Worm (Caenorhabditis elegans) whole organism, L4/young adult: ENCODE data around the gene F15E6.4.

Experiments
- W03F9.2 ChIP-seq: fragments of 150-350 bp; optimal IDR thresholded peaks from 2 replicates; lab custom pipeline; 2014; ENCODE audit warnings: missing biosample characterization, missing genetic modification characterization
- dao-5 ChIP-seq: sonication (generic microtip); optimal IDR thresholded peaks from 2 replicates; lab custom pipeline; 2016; ENCODE audit warnings: missing genotype, missing genetic modification characterization, moderate library complexity, missing compliant biosample characterization
- him-1 ChIP-seq: sonication (generic microtip); optimal IDR thresholded peaks from 2 replicates; lab custom pipeline; 2016; ENCODE audit warnings: missing genotype, missing genetic modification reagents, missing genetic modification characterization, missing compliant biosample characterization

Gene F15E6.4

DNA sequence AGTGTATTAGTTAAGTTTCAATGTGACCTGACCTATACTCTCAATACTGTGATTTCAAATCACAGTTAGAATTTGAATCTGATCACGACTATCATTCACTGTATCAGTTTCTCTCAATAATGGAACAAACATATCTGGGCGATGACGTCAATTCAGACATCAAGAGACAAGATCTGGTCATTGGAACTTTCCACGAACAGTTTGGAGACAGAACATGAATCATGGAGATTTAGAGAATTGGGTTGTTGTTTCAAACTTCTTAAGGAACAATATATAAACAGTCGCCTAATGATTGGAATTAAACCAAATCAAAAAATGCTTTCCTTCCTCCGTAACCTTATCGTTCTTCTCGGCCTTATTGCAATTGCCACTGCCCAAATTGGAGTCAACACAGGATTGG, at the start of gene F15E6.4:
TSS of gene F15E6.4 (plus strand) at position 301 of the 400 bp plus-strand sequence.
- TF ChIP-seq him-1 (tag; lab: Kevin White, UChicago), result no peak
- no peak for TF ChIP-seq dao-5
- no peak for TF ChIP-seq W03F9.2 (tag; lab: Kevin White, UChicago)

ce11 chrIV:4243830-4244406, 47.4 kb upstream of the F15E6.4 start:
- TF ChIP-seq him-1 (tag; lab: Kevin White, UChicago), result no peak
- TF ChIP-seq dao-5, result no peak
- TF ChIP-seq W03F9.2 (tag; lab: Kevin White, UChicago), result no peak

ce11 chrIV:4244510-4244909, 46.8 kb upstream of the F15E6.4 start, which contains the start of gene col-34:
TSS of gene col-34 (minus strand) at chrIV:4244610.
- TF ChIP-seq him-1 (tag; lab: Kevin White, UChicago), result no peak
- TF ChIP-seq W03F9.2 (tag; lab: Kevin White, UChicago), result no peak
- TF ChIP-seq dao-5, result no peak

DNA sequence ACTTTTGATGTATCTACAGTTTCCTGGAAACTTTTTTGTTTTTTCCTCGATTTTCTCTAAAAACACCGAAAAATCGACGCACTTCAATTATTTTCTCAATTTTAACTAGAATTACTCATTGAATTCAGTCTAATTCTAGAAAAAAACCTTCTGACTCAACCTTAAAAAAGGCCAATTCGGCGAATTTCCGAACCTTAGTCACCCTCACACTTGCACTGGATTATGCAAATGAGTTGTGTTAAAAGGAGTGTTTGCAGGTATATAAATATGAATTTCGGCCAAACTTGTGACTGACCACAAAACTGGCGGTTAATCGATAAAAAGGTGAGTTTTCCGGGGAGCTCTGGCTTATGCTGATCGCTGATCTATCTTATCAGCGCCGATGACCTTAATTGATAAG, 44.8 kb upstream of the F15E6.4 start, which contains the start of gene ttr-20:
TSS of gene ttr-20 (plus strand) at position 301 of the 400 bp plus-strand sequence.
- no peak for TF ChIP-seq dao-5
- TF ChIP-seq W03F9.2 (tag; lab: Kevin White, UChicago), result no peak
- no peak for TF ChIP-seq him-1 (tag; lab: Kevin White, UChicago)

DNA sequence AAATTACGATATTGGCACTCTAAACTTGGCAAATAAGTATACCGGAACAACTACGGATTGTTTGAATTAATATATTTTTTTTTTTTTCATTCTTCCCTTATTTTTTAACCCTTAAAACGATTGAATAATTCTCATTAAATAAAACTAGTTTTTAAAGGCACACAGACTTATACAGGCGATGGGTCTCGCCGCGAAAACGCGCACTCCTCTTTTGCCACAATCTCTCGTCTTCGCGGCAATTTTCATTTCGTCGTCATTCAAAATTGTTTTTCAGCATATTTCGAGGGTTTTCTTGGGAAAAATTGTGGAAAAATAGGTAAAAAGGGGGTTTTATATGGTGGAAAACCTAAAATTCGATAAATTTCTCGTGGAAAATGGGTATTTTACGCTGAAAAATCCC, 43.9 kb upstream of the F15E6.4 start:
- no peak for TF ChIP-seq W03F9.2 (tag; lab: Kevin White, UChicago)
- no peak for TF ChIP-seq dao-5
- no peak for TF ChIP-seq him-1 (tag; lab: Kevin White, UChicago)

- TF ChIP-seq W03F9.2 (tag; lab: Kevin White, UChicago) (no peak), dao-5 (no peak), him-1 (tag; lab: Kevin White, UChicago) (no peak)
Measured at ce11 chrIV:4247770-4248169, 43.5 kb upstream of the F15E6.4 start, which contains the start of gene ama-1. TSS of gene ama-1 (plus strand) at chrIV:4248070.

DNA sequence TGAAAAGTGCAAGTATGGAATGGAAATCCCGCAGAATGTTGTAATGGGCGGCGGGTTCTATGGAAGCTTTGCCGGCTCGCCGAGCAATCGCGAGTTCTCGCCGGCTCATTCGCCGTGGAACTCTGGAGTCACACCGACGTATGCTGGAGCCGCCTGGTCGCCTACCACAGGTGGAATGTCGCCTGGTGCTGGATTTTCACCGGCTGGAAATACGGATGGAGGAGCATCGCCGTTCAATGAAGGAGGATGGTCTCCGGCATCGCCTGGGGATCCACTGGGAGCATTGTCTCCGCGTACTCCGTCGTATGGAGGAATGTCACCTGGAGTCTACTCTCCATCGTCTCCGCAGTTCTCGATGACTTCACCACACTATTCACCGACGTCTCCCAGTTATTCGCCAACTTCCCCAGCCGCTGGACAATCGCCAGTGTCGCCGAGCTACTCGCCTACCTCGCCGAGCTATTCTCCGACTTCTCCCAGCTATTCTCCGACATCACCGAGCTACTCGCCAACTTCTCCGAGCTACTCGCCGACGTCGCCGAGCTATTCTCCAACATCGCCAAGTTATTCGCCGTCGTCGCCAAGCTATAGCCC, 36.2 kb upstream of the F15E6.4 start:
- no peak for TF ChIP-seq him-1 (tag; lab: Kevin White, UChicago)
- TF ChIP-seq dao-5, result no peak
- no peak for TF ChIP-seq W03F9.2 (tag; lab: Kevin White, UChicago)

DNA sequence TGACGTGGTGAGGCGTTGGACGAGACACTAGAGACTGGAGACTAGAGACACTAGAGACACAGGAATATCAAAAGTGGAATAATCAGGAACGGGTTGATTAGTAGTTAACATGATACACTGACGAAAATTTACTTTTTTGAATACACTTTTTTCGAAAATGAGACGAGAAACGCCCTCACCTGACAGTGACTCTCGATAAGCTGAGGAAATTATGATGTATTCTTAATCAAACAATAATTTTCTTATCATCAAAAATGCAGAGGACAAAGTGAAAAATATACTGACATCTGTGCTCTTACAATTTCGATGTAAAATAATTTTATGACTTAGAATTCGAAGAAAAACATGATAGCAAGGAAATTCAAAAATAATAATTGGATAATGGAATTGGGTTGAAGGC, 31.8 kb upstream of the F15E6.4 start:
- TF ChIP-seq W03F9.2 (tag; lab: Kevin White, UChicago), result no peak

DNA sequence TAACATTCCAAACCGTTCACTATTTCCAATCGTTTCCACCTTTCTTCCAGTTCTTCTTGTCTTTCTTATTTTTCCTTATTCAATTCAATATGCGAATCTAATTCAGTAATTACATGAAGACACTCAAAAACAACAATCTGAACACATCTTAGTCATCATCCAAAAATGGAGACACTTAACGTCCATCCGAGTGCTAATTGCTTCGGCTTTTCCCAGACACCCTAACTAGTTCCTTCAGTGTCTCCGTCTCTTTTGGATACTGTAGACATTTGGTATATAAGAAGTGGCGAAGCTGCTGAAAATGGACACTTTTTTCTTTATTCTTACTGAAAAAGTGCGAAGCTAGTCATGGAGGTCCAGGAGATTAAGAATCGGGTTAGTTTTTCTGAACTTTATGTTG, 28.3 kb upstream of the F15E6.4 start, which contains the start of gene col-33:
TSS of gene col-33 (plus strand) at position 301 of the 400 bp plus-strand sequence.
- TF ChIP-seq him-1 (tag; lab: Kevin White, UChicago) (no peak), dao-5 (no peak), W03F9.2 (tag; lab: Kevin White, UChicago) (no peak)

- TF ChIP-seq dao-5, result no peak
- TF ChIP-seq W03F9.2 (tag; lab: Kevin White, UChicago), result no peak
- no peak for TF ChIP-seq him-1 (tag; lab: Kevin White, UChicago)
Measured at ce11 chrIV:4264649-4265048, 26.6 kb upstream of the F15E6.4 start.

- no peak for TF ChIP-seq him-1 (tag; lab: Kevin White, UChicago)
- no peak for TF ChIP-seq dao-5
- TF ChIP-seq W03F9.2 (tag; lab: Kevin White, UChicago), result no peak
Measured at ce11 chrIV:4265224-4265623, 26.1 kb upstream of the F15E6.4 start, which contains the start of gene F36A4.5. TSS of gene F36A4.5 (plus strand) at chrIV:4265524.

DNA sequence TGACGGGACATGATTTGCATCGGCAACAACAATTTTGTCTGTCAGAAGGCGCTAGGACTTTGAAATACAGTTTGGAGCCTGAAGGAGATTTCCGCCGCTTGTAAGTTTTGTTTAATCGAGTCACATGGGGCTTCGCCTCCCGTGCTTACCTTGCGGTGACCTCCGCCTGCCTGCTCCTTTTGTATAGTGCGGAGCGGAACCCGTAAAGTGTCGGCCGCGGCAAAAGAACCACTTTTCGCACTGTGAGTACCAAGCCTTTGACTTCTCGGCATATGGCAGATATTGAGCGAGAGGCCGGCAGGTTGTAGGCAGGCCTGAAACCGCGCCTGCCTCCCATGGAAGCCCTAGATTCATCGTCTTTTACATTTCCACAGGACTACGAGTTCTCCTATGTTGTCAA, 25.3 kb upstream of the F15E6.4 start:
- TF ChIP-seq him-1 (tag; lab: Kevin White, UChicago) (no peak), W03F9.2 (tag; lab: Kevin White, UChicago) (no peak), dao-5 (no peak)

DNA sequence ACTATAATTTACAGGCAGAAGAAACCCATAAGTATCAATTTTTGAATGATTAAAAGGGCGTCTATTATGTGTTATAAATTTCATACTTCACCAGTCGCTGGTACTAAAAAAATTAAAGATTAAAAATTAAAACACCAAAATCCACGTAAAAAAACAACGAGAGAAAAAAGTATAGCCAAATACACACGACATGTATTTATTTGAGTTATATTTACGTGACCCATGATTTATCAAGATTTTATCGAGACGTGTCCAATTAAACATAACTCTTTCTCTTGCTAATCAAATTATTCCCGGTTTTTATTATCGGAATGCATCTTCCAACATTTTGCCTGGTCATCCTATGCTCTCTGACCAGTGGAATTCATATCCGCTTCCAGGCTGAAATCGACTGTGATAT, 24.0 kb upstream of the F15E6.4 start, which contains the start of gene F36A4.4:
TSS of gene F36A4.4 (plus strand) at position 301 of the 400 bp plus-strand sequence.
- TF ChIP-seq him-1 (tag; lab: Kevin White, UChicago) (no peak), dao-5 (no peak), W03F9.2 (tag; lab: Kevin White, UChicago) (no peak)

- TF ChIP-seq him-1 (tag; lab: Kevin White, UChicago) (no peak), dao-5 (no peak), W03F9.2 (tag; lab: Kevin White, UChicago) (no peak)
Measured at ce11 chrIV:4269308-4269707, 22.0 kb upstream of the F15E6.4 start, which contains the start of gene F36A4.3. TSS of gene F36A4.3 (plus strand) at chrIV:4269608.
